Fruit fly (Drosophila melanogaster): Measurements from ENCODE around the gene CG12605.
A peak's percentile ranks its signal among the peaks of the same experiment; 100 is the strongest.

The CG12605 gene

dm6 chr3L:3970372-3971031, 5.9 kb upstream of the CG12605 start (continued):
- TF ChIP-seq ttk (GFP tag; IDR thresholded peaks at IDR 0.05) = no peak
- TF ChIP-seq H15 (GFP tag; IDR thresholded peaks at IDR 0.05) = 0 out of 3 replicates have a peak, but pooled peaks have one; percentile 37
- no peak for TF ChIP-seq wor (GFP tag; IDR thresholded peaks at IDR 0.05)
- peak in 1 of 3 experiments; percentile 7 for TF ChIP-seq lola (GFP tag; optimal IDR thresholded peaks at IDR 0.05)
- TF ChIP-seq Hsf (GFP tag; optimal IDR thresholded peaks at IDR 0.05) = peak; percentile 24
- peak; percentile 63 for TF ChIP-seq Hmr (GFP tag; optimal IDR thresholded peaks at IDR 0.05)
- no peak for TF ChIP-seq al (GFP tag; IDR thresholded peaks at IDR 0.05)
- TF ChIP-seq BtbVII (GFP tag; optimal IDR thresholded peaks at IDR 0.05) = no peak
- TF ChIP-seq Mes4 (GFP tag; optimal IDR thresholded peaks at IDR 0.05) = no peak
- peak; percentile 50; the same call in 1 of the 2 replicates for TF ChIP-seq Rfx (GFP tag; IDR thresholded peaks at IDR 0.05)
- TF ChIP-seq CG4328 (GFP tag; optimal IDR thresholded peaks at IDR 0.05) = no peak
- no peak for TF ChIP-seq CG11696 (GFP tag; IDR thresholded peaks at IDR 0.05)
- TF ChIP-seq CG16813 (GFP tag; IDR thresholded peaks at IDR 0.05; ENCODE audit: partially characterized antibody) = no peak
- TF ChIP-seq Xrp1 (GFP tag; IDR thresholded peaks at IDR 0.05) = peak; percentile 52; the same call in 1 of the 2 replicates
- peak; percentile 53 for TF ChIP-seq Fer1 (GFP tag; optimal IDR thresholded peaks at IDR 0.05)
- peak; percentile 85 for TF ChIP-seq Med (GFP tag)
- TF ChIP-seq Meics (GFP tag; optimal IDR thresholded peaks at IDR 0.05) = peak; percentile 58
- no peak for TF ChIP-seq CG4360 (GFP tag; IDR thresholded peaks at IDR 0.05)
- 0 out of 2 replicates have a peak, but pooled peaks have one; percentile 22 for TF ChIP-seq Ptx1 (GFP tag; IDR thresholded peaks at IDR 0.05)
- no peak for TF ChIP-seq CG11695 (GFP tag; IDR thresholded peaks at IDR 0.05)
- 0 out of 3 replicates have a peak, but pooled peaks have one; percentile 18 for TF ChIP-seq gce (GFP tag; IDR thresholded peaks at IDR 0.05)
- peak; percentile 44; the same call in 1 of the 2 replicates for TF ChIP-seq Atf6 (GFP tag; IDR thresholded peaks at IDR 0.05)
- no peak for TF ChIP-seq crol (GFP tag; IDR thresholded peaks at IDR 0.05)
- TF ChIP-seq Bteb2 (GFP tag; optimal IDR thresholded peaks at IDR 0.05) = no peak
- TF ChIP-seq CG3995 (GFP tag; optimal IDR thresholded peaks at IDR 0.05) = no peak
- no peak for TF ChIP-seq org-1 (GFP tag; optimal IDR thresholded peaks at IDR 0.05)
- no peak for TF ChIP-seq Scr (GFP tag; IDR thresholded peaks at IDR 0.05; ENCODE audit: partially characterized antibody)
- TF ChIP-seq sima (GFP tag; optimal IDR thresholded peaks at IDR 0.05) = no peak
- no peak for TF ChIP-seq chn (GFP tag; optimal IDR thresholded peaks at IDR 0.05)
- TF ChIP-seq Stat92E (GFP tag; optimal IDR thresholded peaks at IDR 0.05) = no peak
- peak; percentile 73; the same call in 2 of the 3 replicates for TF ChIP-seq ci (GFP tag; IDR thresholded peaks at IDR 0.05)
- TF ChIP-seq BEAF-32 (GFP tag; optimal IDR thresholded peaks at IDR 0.05) = no peak
- no peak for TF ChIP-seq CG4617 (GFP tag; optimal IDR thresholded peaks at IDR 0.05; ENCODE audit: borderline replicate concordance)
- no peak for TF ChIP-seq Nf-YA (GFP tag; IDR thresholded peaks at IDR 0.05)
- peak; percentile 6 to 16 for TF ChIP-seq chif (GFP tag; optimal IDR thresholded peaks at IDR 0.05)
- peak; percentile 39; the same call in 1 of the 2 replicates for TF ChIP-seq CG32532 (GFP tag; IDR thresholded peaks at IDR 0.05)
- TF ChIP-seq maf-S (GFP tag; optimal IDR thresholded peaks at IDR 0.05) = no peak
- no peak for TF ChIP-seq Asciz (GFP tag; optimal IDR thresholded peaks at IDR 0.05)
- TF ChIP-seq ERR (GFP tag; optimal IDR thresholded peaks at IDR 0.05) = no peak
- no peak for TF ChIP-seq CG1792 (GFP tag; optimal IDR thresholded peaks at IDR 0.05)
- peak; percentile 59 for TF ChIP-seq lilli (GFP tag; optimal IDR thresholded peaks at IDR 0.05)
- peak; percentile 8 for TF ChIP-seq zfh2 (GFP tag; optimal IDR thresholded peaks at IDR 0.05)
- no peak for TF ChIP-seq bab2 (GFP tag; optimal IDR thresholded peaks at IDR 0.05)
- TF ChIP-seq CG12104 (GFP tag; optimal IDR thresholded peaks at IDR 0.05) = no peak
- TF ChIP-seq gfzf (GFP tag; optimal IDR thresholded peaks at IDR 0.05) = no peak
- TF ChIP-seq Adf1 (GFP tag; IDR thresholded peaks at IDR 0.05) = no peak; the same call in 1 of the 2 replicates
- TF ChIP-seq Blimp-1 (GFP tag; optimal IDR thresholded peaks at IDR 0.05) = peak; percentile 37
- TF ChIP-seq CG17802 (tag; optimal IDR thresholded peaks at IDR 0.05) = no peak
- TF ChIP-seq CG32772 (GFP tag; IDR thresholded peaks at IDR 0.05) = 0 out of 2 replicates have a peak, but pooled peaks have one; percentile 8
- no peak for TF ChIP-seq ssp (GFP tag; IDR thresholded peaks at IDR 0.05)
